Worm (Caenorhabditis elegans) whole organism, midembryonic: ENCODE measurements around the gene fbxa-127.

ENCODE experiments used
- T22C8.4 ChIP-seq: fragments of 200-800 bp; sonication (Bioruptor generic); IDR thresholded peaks from 2 replicates; pipeline ENCODE4 v1.3.6; 2022; ENCODE audit warnings: missing genetic modification characterization, missing compliant biosample characterization
- flt-1 ChIP-seq: fragments of 200-800 bp; sonication (Bioruptor generic); IDR thresholded peaks from 2 replicates; pipeline ENCODE4 v1.3.6; 2022; ENCODE audit warnings: missing genetic modification characterization, missing compliant biosample characterization
- ref-1 ChIP-seq: fragments of 200-800 bp; sonication (Bioruptor generic); conservative IDR thresholded peaks from 2 replicates; pipeline ENCODE4 v1.3.6; 2022; ENCODE audit warnings: missing genetic modification reagents, missing genetic modification characterization, missing compliant biosample characterization
- tab-1 ChIP-seq: fragments of 200-800 bp; sonication (Bioruptor generic); IDR thresholded peaks from 2 replicates; pipeline ENCODE4 v1.3.6; 2022; ENCODE audit warnings: missing genetic modification characterization, missing compliant biosample characterization

- no peak for TF ChIP-seq flt-1
- TF ChIP-seq tab-1 (GFP tag; lab: Robert Waterston, UW), result no peak
- no peak for TF ChIP-seq T22C8.4 (GFP tag; lab: Robert Waterston, UW)
- TF ChIP-seq ref-1 (GFP tag; lab: Robert Waterston, UW), result no peak
Measured at ce11 chrV:16733681-16734080, 5.2 kb downstream of the fbxa-127 start, which contains the start of gene T25E12.16.
